Fruit fly (Drosophila melanogaster) whole organism, embryonic: ENCODE data around the gene TRAM.

ENCODE experiments used
- Ada2b ChIP-seq: fragments of 200-800 bp; sonication (Bioruptor generic); IDR thresholded peaks from 2 replicates; pipeline ENCODE4 v1.3.6; 2022; ENCODE audit warnings: missing biosample characterization, missing genetic modification characterization
- BEAF-32 ChIP-seq: fragments of 200-800 bp; sonication (Bioruptor generic); optimal IDR thresholded peaks from 3 replicates; lab custom pipeline; 2017; ENCODE audit warnings: missing biosample characterization, missing genetic modification characterization, mild to moderate bottlenecking, moderate library complexity, missing genetic modification reagents
- CG10147 ChIP-seq: fragments of 200-800 bp; sonication (Bioruptor generic); optimal IDR thresholded peaks from 2 replicates; lab custom pipeline; 2019; ENCODE audit warnings: missing biosample characterization, mild to moderate bottlenecking, missing genetic modification characterization, moderate library complexity
- CG1024 ChIP-seq: fragments of 200-800 bp; sonication (Bioruptor generic); IDR thresholded peaks from 2 replicates; pipeline ENCODE4 v1.3.6; 2022; ENCODE audit warnings: missing biosample characterization, missing genetic modification characterization
- CG10431 ChIP-seq: fragments of 200-800 bp; sonication (Bioruptor generic); optimal IDR thresholded peaks from 3 replicates; lab custom pipeline; 2018; ENCODE audit warnings: missing biosample characterization, mild to moderate bottlenecking, missing genetic modification characterization
- CG11093 ChIP-seq: fragments of 200-800 bp; sonication (Bioruptor generic); IDR thresholded peaks from 3 replicates; pipeline ENCODE4 v1.3.6; 2022; ENCODE audit warnings: missing biosample characterization, missing genetic modification characterization
- CG11560 ChIP-seq: fragments of 200-800 bp; sonication (Bioruptor generic); IDR thresholded peaks from 3 replicates; pipeline ENCODE4 v1.3.6; 2022; ENCODE audit warnings: missing biosample characterization, missing genetic modification characterization
- CG11695 ChIP-seq: fragments of 200-800 bp; sonication (Bioruptor generic); IDR thresholded peaks from 3 replicates; pipeline ENCODE4 v1.3.6; 2022; ENCODE audit warnings: missing biosample characterization, missing genetic modification characterization
- CG12219 ChIP-seq: fragments of 200-800 bp; sonication (Bioruptor generic); optimal IDR thresholded peaks from 3 replicates; lab custom pipeline; 2018; ENCODE audit warnings: missing biosample characterization, mild to moderate bottlenecking, missing genetic modification characterization
- CG14014 ChIP-seq: fragments of 200-800 bp; sonication (Bioruptor generic); IDR thresholded peaks from 2 replicates; pipeline ENCODE4 v1.3.6; 2022; ENCODE audit warnings: missing biosample characterization, missing genetic modification characterization
- CG1529 ChIP-seq: fragments of 200-800 bp; sonication (Bioruptor generic); optimal IDR thresholded peaks from 3 replicates; lab custom pipeline; 2018; ENCODE audit warnings: missing biosample characterization, missing genetic modification characterization
- CG17802 ChIP-seq: fragments of 200-800 bp; sonication (Bioruptor generic); optimal IDR thresholded peaks from 2 replicates; lab custom pipeline; 2018; ENCODE audit warnings: missing biosample characterization, mild to moderate bottlenecking, missing genetic modification characterization, moderate library complexity
- CG1792 ChIP-seq: fragments of 200-800 bp; sonication (Bioruptor generic); optimal IDR thresholded peaks from 2 replicates; lab custom pipeline; 2016; ENCODE audit warnings: missing biosample characterization, missing genetic modification characterization
- CG32532 ChIP-seq: fragments of 200-800 bp; sonication (Bioruptor generic); IDR thresholded peaks from 2 replicates; pipeline ENCODE4 v1.3.6; 2022; ENCODE audit warnings: missing biosample characterization, missing genetic modification characterization
- CG32767 ChIP-seq: fragments of 200-800 bp; sonication (Bioruptor generic); IDR thresholded peaks from 2 replicates; pipeline ENCODE4 v1.3.6; 2022; ENCODE audit warnings: missing biosample characterization, missing genetic modification characterization
- CG33213 ChIP-seq: fragments of 200-800 bp; sonication (Bioruptor generic); optimal IDR thresholded peaks from 3 replicates; lab custom pipeline; 2016; ENCODE audit warnings: missing biosample characterization, missing genetic modification characterization
- CG34422 ChIP-seq: fragments of 200-800 bp; sonication (Bioruptor generic); IDR thresholded peaks from 3 replicates; pipeline ENCODE4 v1.3.6; 2022; ENCODE audit warnings: missing biosample characterization, missing genetic modification characterization
- CG3726 ChIP-seq: fragments of 200-800 bp; sonication (Bioruptor generic); IDR thresholded peaks from 3 replicates; pipeline ENCODE4, ENCODE4 v1.3.6; 2022; ENCODE audit warnings: missing biosample characterization, missing genetic modification characterization
- CG3838 ChIP-seq: fragments of 200-800 bp; sonication (Bioruptor generic); optimal IDR thresholded peaks from 3 replicates; lab custom pipeline; 2016; ENCODE audit warnings: missing biosample characterization, missing genetic modification characterization
- CG6654 ChIP-seq: fragments of 200-800 bp; sonication (Bioruptor generic); optimal IDR thresholded peaks from 2 replicates; lab custom pipeline; 2017; ENCODE audit warnings: missing biosample characterization, mild to moderate bottlenecking, missing genetic modification characterization
- CG6689 ChIP-seq: fragments of 200-800 bp; sonication (Bioruptor generic); IDR thresholded peaks from 2 replicates; pipeline ENCODE4 v1.3.6; 2022; ENCODE audit warnings: missing biosample characterization, missing genetic modification characterization
- CG7556 ChIP-seq: fragments of 200-800 bp; sonication (Bioruptor generic); optimal IDR thresholded peaks from 2 replicates; lab custom pipeline; 2017; ENCODE audit warnings: missing biosample characterization, mild to moderate bottlenecking, missing genetic modification characterization
- CG7745 ChIP-seq: fragments of 200-800 bp; sonication (Bioruptor generic); optimal IDR thresholded peaks from 2 replicates; lab custom pipeline; 2018; ENCODE audit warnings: missing biosample characterization, mild to moderate bottlenecking, missing genetic modification characterization, moderate library complexity
- CkIIα-i1 ChIP-seq: fragments of 200-800 bp; sonication (Bioruptor generic); IDR thresholded peaks from 2 replicates; pipeline ENCODE4 v1.3.6; 2022; ENCODE audit warnings: missing biosample characterization, missing genetic modification characterization
- D ChIP-seq, 2 experiments: fragments of 200-800 bp in 1 of 2; fragments of >200 bp in 1 of 2; sonication (Bioruptor generic) in 1 of 2; optimal IDR thresholded peaks; 2 replicates in 1 of 2; 3 replicates in 1 of 2; lab custom pipeline; 2017; ENCODE audit warnings: mild to moderate bottlenecking in 1 of 2, missing biosample characterization in 1 of 2, missing genetic modification characterization in 1 of 2, missing genetic modification reagents in 1 of 2
- D19A ChIP-seq: fragments of 200-800 bp; optimal IDR thresholded peaks from 3 replicates; lab custom pipeline; 2019; ENCODE audit warnings: missing biosample characterization, mild to moderate bottlenecking, missing genetic modification characterization, moderate library complexity
- Dref ChIP-seq: fragments of 200-800 bp; sonication (Bioruptor generic); IDR thresholded peaks from 2 replicates; pipeline ENCODE4 v1.3.6; 2022; ENCODE audit warnings: missing biosample characterization, missing genetic modification characterization
- Gug ChIP-seq: fragments of 200-800 bp; sonication (Bioruptor generic); IDR thresholded peaks from 4 replicates; pipeline ENCODE4 v1.3.6; 2022; ENCODE audit warnings: missing biosample characterization, missing genetic modification characterization
- Hmr ChIP-seq: fragments of 200-800 bp; sonication (Bioruptor generic); optimal IDR thresholded peaks from 3 replicates; lab custom pipeline; 2017; ENCODE audit warnings: mild to moderate bottlenecking, missing biosample characterization, missing genetic modification reagents, missing genetic modification characterization
- Hr3 ChIP-seq: fragments of 200-800 bp; sonication (Bioruptor generic); optimal IDR thresholded peaks from 3 replicates; lab custom pipeline; 2016; ENCODE audit warnings: missing biosample characterization, missing genetic modification characterization
- Max ChIP-seq: fragments of 200-800 bp; sonication (Bioruptor generic); optimal IDR thresholded peaks from 2 replicates; lab custom pipeline; 2016; ENCODE audit warnings: missing biosample characterization, mild to moderate bottlenecking, missing genetic modification characterization
- NfI ChIP-seq: fragments of 200-800 bp; sonication (Bioruptor generic); optimal IDR thresholded peaks from 3 replicates; lab custom pipeline; 2018; ENCODE audit warnings: missing biosample characterization, mild to moderate bottlenecking, missing genetic modification characterization, moderate library complexity
- Rfx ChIP-seq: fragments of 200-800 bp; sonication (Bioruptor generic); IDR thresholded peaks from 2 replicates; pipeline ENCODE4 v1.3.6; 2022; ENCODE audit warnings: missing biosample characterization, missing genetic modification characterization
- Scr ChIP-seq: fragments of 200-800 bp; sonication (Bioruptor generic); IDR thresholded peaks from 2 replicates; pipeline ENCODE4 v1.3.6; 2022; ENCODE audit warnings: missing biosample characterization, missing genetic modification characterization; ENCODE audit not compliant: partially characterized antibody
- bigmax ChIP-seq: fragments of 200-800 bp; sonication (Bioruptor generic); optimal IDR thresholded peaks from 2 replicates; lab custom pipeline; 2018; ENCODE audit warnings: missing biosample characterization, mild to moderate bottlenecking, missing genetic modification characterization
- chif ChIP-seq, 2 experiments: fragments of 200-800 bp; sonication (Bioruptor generic); optimal IDR thresholded peaks; 3 replicates each; lab custom pipeline; 2016; ENCODE audit warnings: missing biosample characterization in 2 of 2, missing genetic modification characterization in 2 of 2
- corto ChIP-seq: fragments of 200-800 bp; sonication (Bioruptor generic); optimal IDR thresholded peaks from 2 replicates; lab custom pipeline; 2016; ENCODE audit warnings: missing biosample characterization, mild to moderate bottlenecking, missing genetic modification characterization, moderate library complexity
- gem ChIP-seq: fragments of 200-800 bp; sonication (Bioruptor generic); optimal IDR thresholded peaks from 2 replicates; lab custom pipeline; 2019; ENCODE audit warnings: missing biosample characterization, mild to moderate bottlenecking, missing genetic modification characterization, moderate library complexity
- gro ChIP-seq: fragments of 200-800 bp; sonication (Bioruptor generic); optimal IDR thresholded peaks from 2 replicates; lab custom pipeline; 2016; ENCODE audit warnings: missing biosample characterization, missing genetic modification characterization
- her ChIP-seq: fragments of 200-800 bp; sonication (Bioruptor generic); optimal IDR thresholded peaks from 2 replicates; lab custom pipeline; 2016; ENCODE audit warnings: missing biosample characterization, missing genetic modification characterization
- klu ChIP-seq: fragments of 200-800 bp; sonication (Bioruptor generic); IDR thresholded peaks from 2 replicates; pipeline ENCODE4 v1.3.6; 2022; ENCODE audit warnings: missing biosample characterization, missing genetic modification characterization
- nmo ChIP-seq: fragments of 200-800 bp; sonication (Bioruptor generic); optimal IDR thresholded peaks from 2 replicates; lab custom pipeline; 2018; ENCODE audit warnings: missing biosample characterization, mild to moderate bottlenecking, missing genetic modification characterization, moderate library complexity
- org-1 ChIP-seq: fragments of 200-800 bp; sonication (Bioruptor generic); optimal IDR thresholded peaks from 2 replicates; lab custom pipeline; 2017; ENCODE audit warnings: missing biosample characterization, missing genetic modification characterization
- pan ChIP-seq, 4 experiments: fragments of >200 bp in 3 of 4; fragments of 200-800 bp in 1 of 4; sonication (Bioruptor generic) in 1 of 4; optimal IDR thresholded peaks in 3 of 4; IDR thresholded peaks in 1 of 4; 2 replicates each; pipeline versions ENCODE4 v1.3.6 to Lab custom; 2017 to 2022; ENCODE audit warnings: missing biosample characterization in 2 of 4, missing genetic modification characterization in 2 of 4, mixed read lengths in 1 of 4
- pum ChIP-seq: fragments of 200-800 bp; sonication (Bioruptor generic); optimal IDR thresholded peaks from 2 replicates; lab custom pipeline; 2016; ENCODE audit warnings: missing biosample characterization, missing genetic modification characterization
- so ChIP-seq: fragments of 200-800 bp; sonication (Bioruptor generic); IDR thresholded peaks from 3 replicates; pipeline ENCODE4 v1.3.6; 2022; ENCODE audit warnings: missing biosample characterization, missing genetic modification characterization
- tio ChIP-seq: fragments of 200-800 bp; sonication (Bioruptor generic); optimal IDR thresholded peaks from 2 replicates; lab custom pipeline; 2017; ENCODE audit warnings: missing biosample characterization, missing genetic modification characterization, inconsistent platforms
- tx ChIP-seq: fragments of 200-800 bp; sonication (Bioruptor generic); optimal IDR thresholded peaks from 2 replicates; lab custom pipeline; 2016; ENCODE audit warnings: missing biosample characterization, missing genetic modification characterization
- zf30C ChIP-seq: fragments of 200-800 bp; sonication (Bioruptor generic); optimal IDR thresholded peaks from 3 replicates; lab custom pipeline; 2018; ENCODE audit warnings: missing biosample characterization, mild to moderate bottlenecking, missing genetic modification characterization

TRAM gene

dm6 chrX:900725-901345 is 34.2 kb upstream of the TRAM start (continued):
- peak; percentile 79 for TF ChIP-seq Gug (GFP tag; lab: Robert Waterston, UW)
- TF ChIP-seq CG6654 (GFP tag; lab: Kevin White, UChicago), result peak; percentile 14
- TF ChIP-seq CG7556 (GFP tag; lab: Kevin White, UChicago), result peak; percentile 72
- TF ChIP-seq bigmax (GFP tag; lab: Kevin White, UChicago), result no peak
- peak; percentile 59 for TF ChIP-seq corto
- TF ChIP-seq CG34422, result peak; percentile 72; the same call in 2 of the 3 replicates
- TF ChIP-seq tx (GFP tag; lab: Kevin White, UChicago), result peak; percentile 56
- peak; percentile 66 for TF ChIP-seq CG1024
- peak; percentile 81 for TF ChIP-seq CG32532 (GFP tag; lab: Robert Waterston, UW)
- peak; percentile 50 for TF ChIP-seq CG1529 (GFP tag; lab: Kevin White, UChicago)
- no peak for TF ChIP-seq CG7745 (tag; lab: Kevin White, UChicago)
- peak; percentile 80 for TF ChIP-seq CG12219 (GFP tag; lab: Kevin White, UChicago)
- TF ChIP-seq so, result peak; percentile 36; the same call in 1 of the 3 replicates
- no peak for TF ChIP-seq CG10431 (GFP tag; lab: Kevin White, UChicago)
- peak; percentile 44; the same call in 1 of the 2 replicates for TF ChIP-seq klu (GFP tag; lab: Robert Waterston, UW)
- peak; percentile 78 for TF ChIP-seq gro (GFP tag; lab: Kevin White, UChicago)
- TF ChIP-seq CkIIα-i1, result no peak
- peak; percentile 59; the same call in 1 of the 2 replicates for TF ChIP-seq CG32767 (GFP tag; lab: Robert Waterston, UW)
- peak; percentile 86 for TF ChIP-seq gem (tag; lab: Kevin White, UChicago)
- peak; percentile 36 for TF ChIP-seq CG33213 (GFP tag; lab: Kevin White, UChicago)
- peak; percentile 88 for TF ChIP-seq Rfx (GFP tag; lab: Robert Waterston, UW)
- peak; percentile 58; the same call in 1 of the 3 replicates for TF ChIP-seq CG3726 (GFP tag; lab: Robert Waterston, UW)
- no peak for TF ChIP-seq Scr (GFP tag; lab: Robert Waterston, UW)
- peak; percentile 72 for TF ChIP-seq Hr3 (GFP tag; lab: Kevin White, UChicago)
- peak; percentile 78 for TF ChIP-seq org-1 (GFP tag; lab: Kevin White, UChicago)
- TF ChIP-seq Max (GFP tag; lab: Kevin White, UChicago), result peak; percentile 53
- TF ChIP-seq nmo (GFP tag; lab: Kevin White, UChicago), result peak; percentile 74
- peak; percentile 80 for TF ChIP-seq NfI (GFP tag; lab: Kevin White, UChicago)
- no peak for TF ChIP-seq BEAF-32 (GFP tag; lab: Kevin White, UChicago)
- peak; percentile 38 for TF ChIP-seq tio (GFP tag; lab: Kevin White, UChicago)
- TF ChIP-seq Hmr (GFP tag; lab: Kevin White, UChicago), result peak; percentile 82
- peak; percentile 85 for TF ChIP-seq her (GFP tag; lab: Kevin White, UChicago)
- TF ChIP-seq CG10147, result peak; percentile 62
- no peak for TF ChIP-seq Dref (GFP tag; lab: Robert Waterston, UW)
- TF ChIP-seq CG11560 (tag; lab: Robert Waterston, UW), result 0 out of 3 replicates have a peak, but pooled peaks have one; percentile 26
- peak; percentile 61 to 82 for TF ChIP-seq chif (GFP tag; optimal IDR thresholded peaks at IDR 0.05; lab: Kevin White, UChicago)
- TF ChIP-seq CG11695, result peak; percentile 83
- TF ChIP-seq zf30C (GFP tag; lab: Kevin White, UChicago), result no peak
- peak; percentile 84 for TF ChIP-seq CG6689
- TF ChIP-seq CG17802, result peak; percentile 30
- TF ChIP-seq CG3838 (GFP tag; lab: Kevin White, UChicago), result peak; percentile 30
- peak; percentile 83 for TF ChIP-seq Ada2b (GFP tag; lab: Robert Waterston, UW)
- peak; percentile 42 for TF ChIP-seq CG1792 (GFP tag; lab: Kevin White, UChicago)
- peak; percentile 42; the same call in 1 of the 3 replicates for TF ChIP-seq CG11093 (GFP tag; lab: Robert Waterston, UW)
- TF ChIP-seq D19A (tag; lab: Kevin White, UChicago), result peak; percentile 59
- peak; percentile 84 for TF ChIP-seq pum (GFP tag; lab: Kevin White, UChicago)
- TF ChIP-seq pan (optimal IDR thresholded peaks at IDR 0.05; lab: Kevin White, UChicago), result no peak
- TF ChIP-seq pan (GFP tag; optimal IDR thresholded peaks at IDR 0.05 in 1 of 2, IDR thresholded peaks at IDR 0.05 in 1 of 2), result peak in 1 of 2 experiments; percentile 84
- TF ChIP-seq D (optimal IDR thresholded peaks at IDR 0.05; lab: Kevin White, UChicago), result no peak
- peak; percentile 51 for TF ChIP-seq D (GFP tag; optimal IDR thresholded peaks at IDR 0.05; lab: Kevin White, UChicago)
- peak; percentile 80 for TF ChIP-seq CG14014 (GFP tag; lab: Robert Waterston, UW)
